Fruit fly (Drosophila melanogaster): ENCODE results near the gene CG13048.

DNA sequence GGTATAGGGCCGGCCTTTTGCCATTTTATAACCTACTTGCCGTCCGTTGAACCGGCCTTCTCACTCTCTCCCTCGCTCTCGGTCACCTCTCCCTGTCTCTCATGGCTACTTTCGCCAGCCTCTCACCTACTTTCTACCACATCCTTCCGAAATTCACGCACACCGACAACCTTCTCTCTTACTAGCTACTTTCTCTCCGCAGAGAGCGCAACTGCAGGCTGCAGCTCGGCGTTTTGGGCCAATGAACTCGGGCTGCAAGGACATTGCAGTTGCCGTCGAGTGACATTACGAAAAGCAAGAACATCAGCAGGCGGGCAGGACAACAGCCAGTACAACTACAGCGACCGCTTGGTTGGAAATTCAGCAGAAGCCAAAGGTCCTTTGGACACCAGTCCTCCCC lies 42.4 kb downstream of the CG13048 start:
- TF ChIP-seq Sin3A (optimal IDR thresholded peaks at IDR 0.05) (no peak), insv (optimal IDR thresholded peaks at IDR 0.05) (no peak), psq (optimal IDR thresholded peaks at IDR 0.05) (no peak), h (optimal IDR thresholded peaks at IDR 0.05) (no peak)

All from Kc167 (cell line).